Fruit fly (Drosophila melanogaster) whole organism, embryonic: ENCODE measurements around the gene Glys.

Source experiments
- Awh ChIP-seq: fragments of 200-800 bp; sonication (Bioruptor generic); IDR thresholded peaks from 2 replicates; pipeline ENCODE4, ENCODE4 v1.3.6; 2022; ENCODE audit warnings: missing biosample characterization, missing genetic modification characterization
- B-H2 ChIP-seq: fragments of 200-800 bp; sonication (Bioruptor generic); optimal IDR thresholded peaks from 2 replicates; lab custom pipeline; 2018; ENCODE audit warnings: missing biosample characterization, mild to moderate bottlenecking, missing genetic modification characterization
- C15 ChIP-seq: fragments of 200-800 bp; sonication (Bioruptor generic); IDR thresholded peaks from 3 replicates; pipeline ENCODE4 v1.3.6; 2022; ENCODE audit warnings: missing biosample characterization, missing genetic modification characterization
- CG10209 ChIP-seq: fragments of 200-800 bp; sonication (Bioruptor generic); optimal IDR thresholded peaks from 3 replicates; lab custom pipeline; 2017; ENCODE audit warnings: missing biosample characterization, mild to moderate bottlenecking, missing genetic modification characterization, missing genetic modification reagents
- CG10321 ChIP-seq: fragments of 200-800 bp; sonication (Bioruptor generic); IDR thresholded peaks from 2 replicates; pipeline ENCODE4 v1.3.6; 2022; ENCODE audit warnings: missing biosample characterization, missing genetic modification characterization
- CG10431 ChIP-seq: fragments of 200-800 bp; sonication (Bioruptor generic); optimal IDR thresholded peaks from 3 replicates; lab custom pipeline; 2018; ENCODE audit warnings: missing biosample characterization, mild to moderate bottlenecking, missing genetic modification characterization
- CG10565 ChIP-seq: fragments of 200-800 bp; sonication (Bioruptor generic); optimal IDR thresholded peaks from 3 replicates; lab custom pipeline; 2016; ENCODE audit warnings: missing biosample characterization, mild to moderate bottlenecking, missing genetic modification characterization
- CG1233 ChIP-seq: fragments of 200-800 bp; sonication (Bioruptor generic); optimal IDR thresholded peaks from 4 replicates; lab custom pipeline; 2018; ENCODE audit warnings: missing biosample characterization, mild to moderate bottlenecking, missing genetic modification characterization
- CG14014 ChIP-seq: fragments of 200-800 bp; sonication (Bioruptor generic); IDR thresholded peaks from 2 replicates; pipeline ENCODE4 v1.3.6; 2022; ENCODE audit warnings: missing biosample characterization, missing genetic modification characterization
- CG16815 ChIP-seq: fragments of 200-800 bp; sonication (Bioruptor generic); optimal IDR thresholded peaks from 3 replicates; lab custom pipeline; 2017; ENCODE audit warnings: missing biosample characterization, mild to moderate bottlenecking, missing genetic modification characterization
- CG18011 ChIP-seq: fragments of 200-800 bp; sonication (Bioruptor generic); optimal IDR thresholded peaks from 2 replicates; lab custom pipeline; 2017; ENCODE audit warnings: missing biosample characterization, missing genetic modification characterization, mild to moderate bottlenecking, moderate library complexity, missing genotype
- CG2678 ChIP-seq: fragments of 200-800 bp; sonication (Bioruptor generic); optimal IDR thresholded peaks from 3 replicates; lab custom pipeline; 2019; ENCODE audit warnings: missing biosample characterization, mild to moderate bottlenecking, missing genetic modification characterization, moderate library complexity
- CG31365 ChIP-seq: fragments of 200-800 bp; sonication (Bioruptor generic); optimal IDR thresholded peaks from 2 replicates; lab custom pipeline; 2018; ENCODE audit warnings: missing biosample characterization, mild to moderate bottlenecking, missing genetic modification characterization
- CG3163 ChIP-seq: fragments of 200-800 bp; sonication (Bioruptor generic); optimal IDR thresholded peaks from 3 replicates; lab custom pipeline; 2016; ENCODE audit warnings: missing biosample characterization, missing genetic modification characterization
- CG32772 ChIP-seq: fragments of 200-800 bp; sonication (Bioruptor generic); IDR thresholded peaks from 2 replicates; pipeline ENCODE4 v1.3.6; 2022; ENCODE audit warnings: missing biosample characterization, missing genetic modification characterization
- CG4282 ChIP-seq: fragments of 200-800 bp; sonication (Bioruptor generic); optimal IDR thresholded peaks from 2 replicates; lab custom pipeline; 2016; ENCODE audit warnings: missing biosample characterization, missing genetic modification characterization
- CG43689 ChIP-seq: fragments of 200-800 bp; sonication (Bioruptor generic); IDR thresholded peaks from 2 replicates; pipeline ENCODE4 v1.3.6; 2022; ENCODE audit warnings: missing biosample characterization, missing genetic modification characterization
- CG4820 ChIP-seq: fragments of 200-800 bp; sonication (Bioruptor generic); optimal IDR thresholded peaks from 3 replicates; lab custom pipeline; 2016; ENCODE audit warnings: missing biosample characterization, missing genetic modification characterization
- CG6175 ChIP-seq: fragments of 200-800 bp; sonication (Bioruptor generic); IDR thresholded peaks from 3 replicates; pipeline ENCODE4 v1.3.6; 2022; ENCODE audit warnings: missing biosample characterization, missing genetic modification characterization
- CG8359 ChIP-seq: fragments of 200-800 bp; sonication (Bioruptor generic); optimal IDR thresholded peaks from 2 replicates; lab custom pipeline; 2017; ENCODE audit warnings: missing biosample characterization, mild to moderate bottlenecking, missing genetic modification characterization, borderline replicate concordance
- CG9727 ChIP-seq: fragments of 200-800 bp; sonication (Bioruptor generic); optimal IDR thresholded peaks from 3 replicates; lab custom pipeline; 2017; ENCODE audit warnings: missing biosample characterization, mild to moderate bottlenecking, missing genetic modification characterization
- CoRest ChIP-seq: fragments of 200-800 bp; sonication (Bioruptor generic); optimal IDR thresholded peaks from 3 replicates; lab custom pipeline; 2018; ENCODE audit warnings: missing biosample characterization, mild to moderate bottlenecking, missing genetic modification characterization, moderate library complexity
- D19B ChIP-seq: fragments of 200-800 bp; sonication (Bioruptor generic); optimal IDR thresholded peaks from 2 replicates; lab custom pipeline; 2017; ENCODE audit warnings: missing biosample characterization, mild to moderate bottlenecking, missing genetic modification characterization
- Deaf1 ChIP-seq: fragments of 200-800 bp; optimal IDR thresholded peaks from 3 replicates; lab custom pipeline; 2019; ENCODE audit warnings: missing biosample characterization, mild to moderate bottlenecking, missing genetic modification characterization, moderate library complexity
- Dfd ChIP-seq, 2 experiments: fragments of >200 bp; optimal IDR thresholded peaks; 2 replicates each; lab custom pipeline; 2017; ENCODE audit warnings: missing biosample characterization in 2 of 2, missing genetic modification characterization in 2 of 2
- Dip2 ChIP-seq: fragments of 200-800 bp; sonication (Bioruptor generic); IDR thresholded peaks from 2 replicates; pipeline ENCODE4 v1.3.6; 2022; ENCODE audit warnings: missing biosample characterization, missing genetic modification characterization
- Doc2 ChIP-seq: fragments of 200-800 bp; sonication (Bioruptor generic); IDR thresholded peaks from 2 replicates; pipeline ENCODE4 v1.3.6; 2022; ENCODE audit warnings: missing biosample characterization, missing genetic modification characterization
- Drgx ChIP-seq: fragments of 200-800 bp; sonication (Bioruptor generic); IDR thresholded peaks from 2 replicates; pipeline ENCODE4 v1.3.6; 2022; ENCODE audit warnings: missing biosample characterization, missing genetic modification characterization
- Gug ChIP-seq: fragments of 200-800 bp; sonication (Bioruptor generic); IDR thresholded peaks from 4 replicates; pipeline ENCODE4 v1.3.6; 2022; ENCODE audit warnings: missing biosample characterization, missing genetic modification characterization
- HLH4C ChIP-seq: fragments of 200-800 bp; sonication (Bioruptor generic); IDR thresholded peaks from 3 replicates; pipeline ENCODE4 v1.3.6; 2022; ENCODE audit warnings: missing biosample characterization, missing genetic modification characterization; ENCODE audit not compliant: partially characterized antibody
- Kr ChIP-seq: fragments of 200-800 bp; sonication (Bioruptor generic); optimal IDR thresholded peaks from 2 replicates; lab custom pipeline; 2017; ENCODE audit warnings: missing biosample characterization, mild to moderate bottlenecking, missing genetic modification characterization
- MESR4 ChIP-seq: fragments of 200-800 bp; sonication (Bioruptor generic); optimal IDR thresholded peaks from 2 replicates; lab custom pipeline; 2018; ENCODE audit warnings: missing biosample characterization, mild to moderate bottlenecking, missing genetic modification characterization, moderate library complexity
- Myb ChIP-seq: fragments of 200-800 bp; sonication (Bioruptor generic); optimal IDR thresholded peaks from 2 replicates; lab custom pipeline; 2016; ENCODE audit warnings: missing biosample characterization, missing genetic modification characterization
- NC2α ChIP-seq: fragments of 200-800 bp; sonication (Bioruptor generic); optimal IDR thresholded peaks from 2 replicates; lab custom pipeline; 2016; ENCODE audit warnings: missing biosample characterization, missing genetic modification characterization
- Rx ChIP-seq: fragments of 200-800 bp; sonication (Bioruptor generic); IDR thresholded peaks from 2 replicates; pipeline ENCODE4 v1.3.6; 2022; ENCODE audit warnings: missing biosample characterization, missing genetic modification characterization
- Spps ChIP-seq: fragments of 200-800 bp; sonication (Bioruptor generic); optimal IDR thresholded peaks from 2 replicates; lab custom pipeline; 2018; ENCODE audit warnings: missing biosample characterization, mild to moderate bottlenecking, missing genetic modification characterization
- ase ChIP-seq: fragments of 200-800 bp; sonication (Bioruptor generic); IDR thresholded peaks from 3 replicates; pipeline ENCODE4 v1.3.6; 2022; ENCODE audit warnings: missing biosample characterization, missing genetic modification characterization
- ato ChIP-seq: fragments of 200-800 bp; sonication (Bioruptor generic); IDR thresholded peaks from 2 replicates; pipeline ENCODE4 v1.3.6; 2022; ENCODE audit warnings: missing biosample characterization, missing genetic modification characterization; ENCODE audit not compliant: partially characterized antibody
- bigmax ChIP-seq: fragments of 200-800 bp; sonication (Bioruptor generic); optimal IDR thresholded peaks from 2 replicates; lab custom pipeline; 2018; ENCODE audit warnings: missing biosample characterization, mild to moderate bottlenecking, missing genetic modification characterization
- dati ChIP-seq: fragments of 200-800 bp; sonication (Bioruptor generic); IDR thresholded peaks from 2 replicates; pipeline ENCODE4 v1.3.6; 2022; ENCODE audit warnings: missing biosample characterization, missing genetic modification characterization
- ftz-f1 ChIP-seq: fragments of 200-800 bp; sonication (Bioruptor generic); optimal IDR thresholded peaks from 2 replicates; lab custom pipeline; 2016; ENCODE audit warnings: missing biosample characterization, missing genetic modification characterization
- inv ChIP-seq: fragments of 200-800 bp; sonication (Bioruptor generic); IDR thresholded peaks from 2 replicates; pipeline ENCODE4 v1.3.6; 2022; ENCODE audit warnings: missing biosample characterization, missing genetic modification characterization; ENCODE audit not compliant: partially characterized antibody
- lilli ChIP-seq: fragments of 200-800 bp; sonication (Bioruptor generic); optimal IDR thresholded peaks from 3 replicates; lab custom pipeline; 2016; ENCODE audit warnings: missing biosample characterization, missing genetic modification characterization
- lov ChIP-seq, 2 experiments: fragments of 200-800 bp in 1 of 2; fragments of >200 bp in 1 of 2; sonication (Bioruptor generic) in 1 of 2; IDR thresholded peaks in 1 of 2; optimal IDR thresholded peaks in 1 of 2; 2 replicates in 1 of 2; 3 replicates in 1 of 2; pipeline versions ENCODE4 v1.3.6 to Lab custom; 2017 to 2022; ENCODE audit warnings: missing biosample characterization in 1 of 2, missing genetic modification characterization in 1 of 2
- onecut ChIP-seq: fragments of 200-800 bp; sonication (Bioruptor generic); IDR thresholded peaks from 2 replicates; pipeline ENCODE4 v1.3.6; 2022; ENCODE audit warnings: missing biosample characterization, missing genetic modification characterization
- phol ChIP-seq: fragments of 200-800 bp; sonication (Bioruptor generic); optimal IDR thresholded peaks from 3 replicates; lab custom pipeline; 2018; ENCODE audit warnings: missing biosample characterization, mild to moderate bottlenecking, missing genetic modification characterization, moderate library complexity
- pnt ChIP-seq: fragments of 200-800 bp; sonication (Bioruptor generic); optimal IDR thresholded peaks from 3 replicates; lab custom pipeline; 2016; ENCODE audit warnings: missing biosample characterization, missing genetic modification characterization
- ranshi ChIP-seq: fragments of 200-800 bp; sonication (Bioruptor generic); IDR thresholded peaks from 2 replicates; pipeline ENCODE4 v1.3.6; 2022; ENCODE audit warnings: missing biosample characterization, missing genetic modification characterization
- salm ChIP-seq: fragments of 200-800 bp; sonication (Bioruptor generic); optimal IDR thresholded peaks from 2 replicates; lab custom pipeline; 2018; ENCODE audit warnings: missing biosample characterization, mild to moderate bottlenecking, missing genetic modification characterization
- sob ChIP-seq: fragments of 200-800 bp; sonication (Bioruptor generic); IDR thresholded peaks from 2 replicates; pipeline ENCODE4 v1.3.6; 2022; ENCODE audit warnings: missing biosample characterization, missing genetic modification characterization
- tup ChIP-seq: fragments of 200-800 bp; sonication (Bioruptor generic); optimal IDR thresholded peaks from 2 replicates; lab custom pipeline; 2016; ENCODE audit warnings: missing biosample characterization, mild to moderate bottlenecking, missing genetic modification characterization, moderate library complexity

Glys gene

DNA sequence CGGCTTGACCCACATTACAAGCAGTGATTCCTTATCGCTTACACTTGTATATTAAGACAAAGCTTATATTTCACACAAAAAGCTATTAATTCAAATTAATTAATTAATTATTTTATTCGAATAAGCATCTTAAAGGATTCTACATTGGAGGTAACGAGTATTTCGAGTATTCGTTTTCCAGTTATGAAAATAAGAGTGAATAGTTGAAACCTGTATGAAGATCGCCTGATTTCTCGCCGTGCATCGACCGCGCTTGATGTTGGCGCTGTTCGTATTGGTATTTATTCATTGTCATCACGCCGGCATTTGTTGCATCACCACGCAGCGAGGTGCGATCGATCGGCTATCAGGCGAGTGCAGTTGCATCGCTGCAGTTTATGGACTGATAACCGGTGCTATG, 1.8 kb downstream of the Glys start (continued):
- TF ChIP-seq Doc2, result no peak
- TF ChIP-seq Drgx (GFP tag; lab: Robert Waterston, UW), result peak; percentile 78
- no peak for TF ChIP-seq CG18011 (GFP tag; lab: Kevin White, UChicago)
- no peak for TF ChIP-seq MESR4 (GFP tag; lab: Kevin White, UChicago)
- TF ChIP-seq phol (tag; lab: Kevin White, UChicago), result peak; percentile 59
- TF ChIP-seq Dfd (GFP tag; optimal IDR thresholded peaks at IDR 0.05; lab: Kevin White, UChicago), result no peak
- TF ChIP-seq CG1233 (GFP tag; lab: Kevin White, UChicago), result no peak
- no peak for TF ChIP-seq lov (optimal IDR thresholded peaks at IDR 0.05; lab: Kevin White, UChicago)
- TF ChIP-seq lov (GFP tag; IDR thresholded peaks at IDR 0.05; lab: Robert Waterston, UW), result no peak
- no peak for TF ChIP-seq CG43689 (GFP tag; lab: Robert Waterston, UW)
- peak; percentile 39 for TF ChIP-seq lilli (GFP tag; lab: Kevin White, UChicago)
- TF ChIP-seq Rx, result no peak; the same call in 1 of the 2 replicates
- TF ChIP-seq HLH4C (GFP tag; lab: Robert Waterston, UW), result no peak
- TF ChIP-seq CG9727, result peak; percentile 46
- TF ChIP-seq dati, result 0 out of 2 replicates have a peak, but pooled peaks have one; percentile 4
- TF ChIP-seq CG32772 (GFP tag; lab: Robert Waterston, UW), result peak; percentile 48; the same call in 1 of the 2 replicates
- TF ChIP-seq salm (tag; lab: Kevin White, UChicago), result peak; percentile 21
- TF ChIP-seq pnt (GFP tag; lab: Kevin White, UChicago), result no peak
- peak; percentile 44 for TF ChIP-seq onecut (GFP tag; lab: Robert Waterston, UW)
- no peak for TF ChIP-seq Dip2 (GFP tag; lab: Robert Waterston, UW)
- peak; percentile 40; the same call in 2 of the 4 replicates for TF ChIP-seq Gug (GFP tag; lab: Robert Waterston, UW)
- TF ChIP-seq CG10431 (GFP tag; lab: Kevin White, UChicago), result no peak
- TF ChIP-seq CG2678 (tag; lab: Kevin White, UChicago), result peak; percentile 71
- TF ChIP-seq ranshi (GFP tag; lab: Robert Waterston, UW), result 0 out of 2 replicates have a peak, but pooled peaks have one; percentile 12
- TF ChIP-seq CG10321 (GFP tag; lab: Robert Waterston, UW), result peak; percentile 41; the same call in 1 of the 2 replicates
- no peak for TF ChIP-seq Deaf1 (tag; lab: Kevin White, UChicago)
- no peak for TF ChIP-seq CG6175 (GFP tag; lab: Robert Waterston, UW)
- TF ChIP-seq CG10565 (GFP tag; lab: Kevin White, UChicago), result no peak
- TF ChIP-seq Myb (GFP tag; lab: Kevin White, UChicago), result no peak
- no peak for TF ChIP-seq tup (GFP tag; lab: Kevin White, UChicago)
- TF ChIP-seq CG8359 (GFP tag; lab: Kevin White, UChicago), result no peak
- TF ChIP-seq CG4282 (GFP tag; lab: Kevin White, UChicago), result no peak
- TF ChIP-seq CG10209 (GFP tag; lab: Kevin White, UChicago), result peak; percentile 25
- no peak for TF ChIP-seq CG4820 (GFP tag; lab: Kevin White, UChicago)
- TF ChIP-seq CG16815 (GFP tag; lab: Kevin White, UChicago), result no peak
- TF ChIP-seq ase (GFP tag; lab: Robert Waterston, UW), result peak; percentile 59; the same call in 2 of the 3 replicates
- no peak for TF ChIP-seq CG31365 (tag; lab: Kevin White, UChicago)
- no peak for TF ChIP-seq D19B
- TF ChIP-seq CG3163 (GFP tag; lab: Kevin White, UChicago), result no peak
- TF ChIP-seq Awh (GFP tag; lab: Robert Waterston, UW), result 0 out of 2 replicates have a peak, but pooled peaks have one; percentile 25
- no peak for TF ChIP-seq B-H2 (GFP tag; lab: Kevin White, UChicago)
- TF ChIP-seq Spps, result no peak
- no peak for TF ChIP-seq Kr
- peak; percentile 66; the same call in 1 of the 2 replicates for TF ChIP-seq sob
- TF ChIP-seq ato (GFP tag; lab: Robert Waterston, UW), result no peak
- no peak for TF ChIP-seq bigmax (GFP tag; lab: Kevin White, UChicago)
- no peak for TF ChIP-seq inv (GFP tag; lab: Robert Waterston, UW)
- TF ChIP-seq CG14014 (GFP tag; lab: Robert Waterston, UW), result peak; percentile 62
- no peak for TF ChIP-seq C15 (GFP tag; lab: Robert Waterston, UW)
- peak; percentile 33 for TF ChIP-seq CoRest (tag; lab: Kevin White, UChicago)
- TF ChIP-seq ftz-f1 (GFP tag; lab: Kevin White, UChicago), result peak; percentile 20
- no peak for TF ChIP-seq NC2α (GFP tag; lab: Kevin White, UChicago)
